Fruit fly (Drosophila melanogaster): ENCODE data around the gene CG3246.

The CG3246 gene

DNA sequence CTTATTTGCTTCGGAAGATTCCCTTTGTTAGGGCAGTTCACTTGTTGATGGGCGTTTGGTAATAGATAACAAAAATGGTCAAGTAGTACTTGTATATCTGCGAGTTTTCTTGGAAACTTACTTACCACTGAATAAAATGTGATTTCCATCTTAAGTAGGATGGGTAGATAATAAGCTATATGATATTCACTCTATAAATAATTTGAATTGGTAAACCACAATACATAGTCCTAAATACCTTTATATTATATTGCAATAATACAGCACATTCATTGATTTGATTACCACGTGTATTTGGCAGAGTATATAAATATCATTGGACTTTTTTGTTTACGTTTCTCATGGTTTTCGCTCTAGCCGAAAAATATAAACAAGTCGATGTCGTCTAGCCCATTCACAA lies 14.2 kb upstream of the CG3246 start (continued):
- TF ChIP-seq vfl (GFP tag; optimal IDR thresholded peaks at IDR 0.05) (peak; percentile 31), CG12155 (GFP tag; optimal IDR thresholded peaks at IDR 0.05) (peak; percentile 53), zfh1 (GFP tag; IDR thresholded peaks at IDR 0.05) (no peak), NC2β (GFP tag; optimal IDR thresholded peaks at IDR 0.05) (no peak), Dip2 (GFP tag; IDR thresholded peaks at IDR 0.05) (no peak), CG4617 (GFP tag; optimal IDR thresholded peaks at IDR 0.05; ENCODE audit: borderline replicate concordance) (peak; percentile 10), Taf1 (GFP tag; IDR thresholded peaks at IDR 0.05) (peak; percentile 36; the same call in 1 of the 2 replicates), CG4328 (GFP tag; optimal IDR thresholded peaks at IDR 0.05) (no peak), Lhr (GFP tag; optimal IDR thresholded peaks at IDR 0.05) (no peak), hb (GFP tag; IDR thresholded peaks at IDR 0.05; ENCODE audit: partially characterized antibody) (no peak), ase (GFP tag; IDR thresholded peaks at IDR 0.05) (0 out of 3 replicates have a peak, but pooled peaks have one; percentile 32), crol (GFP tag; IDR thresholded peaks at IDR 0.05) (no peak), nmo (GFP tag; optimal IDR thresholded peaks at IDR 0.05) (peak; percentile 70), CG8359 (GFP tag; optimal IDR thresholded peaks at IDR 0.05; ENCODE audit: borderline replicate concordance) (no peak), Dip3 (GFP tag; optimal IDR thresholded peaks at IDR 0.05) (peak; percentile 48), NK7.1 (GFP tag; optimal IDR thresholded peaks at IDR 0.05) (peak; percentile 29), al (GFP tag; IDR thresholded peaks at IDR 0.05) (peak; percentile 46; the same call in 1 of the 2 replicates), Atf-2 (GFP tag; optimal IDR thresholded peaks at IDR 0.05) (no peak), CG18476 (GFP tag; optimal IDR thresholded peaks at IDR 0.05) (peak; percentile 6), pita (GFP tag; optimal IDR thresholded peaks at IDR 0.05) (no peak), CG2129 (GFP tag; IDR thresholded peaks at IDR 0.05; ENCODE audit: partially characterized antibody) (no peak), CG15011 (GFP tag; optimal IDR thresholded peaks at IDR 0.05) (peak; percentile 26), CG10366 (GFP tag; IDR thresholded peaks at IDR 0.05) (no peak), CG12071 (GFP tag; optimal IDR thresholded peaks at IDR 0.05) (no peak), phol (tag; optimal IDR thresholded peaks at IDR 0.05) (peak; percentile 60), Oli (tag; optimal IDR thresholded peaks at IDR 0.05) (peak; percentile 65), CG12769 (tag; optimal IDR thresholded peaks at IDR 0.05) (no peak), CG4820 (GFP tag; optimal IDR thresholded peaks at IDR 0.05) (peak; percentile 9), Gsc (GFP tag; IDR thresholded peaks at IDR 0.05) (no peak), rib (GFP tag; IDR thresholded peaks at IDR 0.05) (no peak), eve (GFP tag; optimal IDR thresholded peaks at IDR 0.05) (no peak), CG42726 (GFP tag; IDR thresholded peaks at IDR 0.05; ENCODE audit: partially characterized antibody) (no peak), Abd-B (GFP tag; optimal IDR thresholded peaks at IDR 0.05) (peak; percentile 57), CG3726 (GFP tag; IDR thresholded peaks at IDR 0.05) (0 out of 3 replicates have a peak, but pooled peaks have one; percentile 18), cad (GFP tag; optimal IDR thresholded peaks at IDR 0.05) (no peak), CG2889 (GFP tag; IDR thresholded peaks at IDR 0.05) (0 out of 3 replicates have a peak, but pooled peaks have one; percentile 27), Kr (GFP tag; optimal IDR thresholded peaks at IDR 0.05) (no peak), chn (GFP tag; optimal IDR thresholded peaks at IDR 0.05) (peak; percentile 32), chinmo (GFP tag; IDR thresholded peaks at IDR 0.05; ENCODE audit: partially characterized antibody) (no peak), dpn (GFP tag; optimal IDR thresholded peaks at IDR 0.05) (peak; percentile 38 to 60), Sry-δ (GFP tag; optimal IDR thresholded peaks at IDR 0.05) (no peak), ken (GFP tag; IDR thresholded peaks at IDR 0.05) (no peak), Dad (GFP tag; optimal IDR thresholded peaks at IDR 0.05) (no peak), Doc3 (GFP tag; IDR thresholded peaks at IDR 0.05; ENCODE audit: partially characterized antibody) (no peak), Ptx1 (GFP tag; IDR thresholded peaks at IDR 0.05) (peak; percentile 82), CG4282 (GFP tag; optimal IDR thresholded peaks at IDR 0.05) (no peak), Drgx (GFP tag; IDR thresholded peaks at IDR 0.05) (no peak), trem (tag; optimal IDR thresholded peaks at IDR 0.05) (no peak), nau (GFP tag; optimal IDR thresholded peaks at IDR 0.05) (peak; percentile 50), CG16815 (GFP tag; optimal IDR thresholded peaks at IDR 0.05) (no peak), tup (GFP tag; optimal IDR thresholded peaks at IDR 0.05) (no peak)
